Worm (Caenorhabditis elegans) whole organism, L3 larva: Measurements from ENCODE around the gene fbxa-28.

Experiments used
- R02D3.7 ChIP-seq: fragments of 150-350 bp; optimal IDR thresholded peaks from 2 replicates; lab custom pipeline; 2014; ENCODE audit warnings: missing biosample characterization, missing genetic modification characterization
- aly-2 ChIP-seq: fragments of 150-350 bp; optimal IDR thresholded peaks from 2 replicates; lab custom pipeline; 2014; ENCODE audit warnings: missing biosample characterization, missing genetic modification characterization
- ama-1 ChIP-seq: fragments of 150-350 bp; optimal IDR thresholded peaks from 2 replicates; lab custom pipeline; 2018
- ceh-16 ChIP-seq: sonication (generic microtip); optimal IDR thresholded peaks from 2 replicates; lab custom pipeline; 2017; ENCODE audit warnings: missing biosample characterization, missing genetic modification characterization
- ceh-9 ChIP-seq: sonication (generic microtip); optimal IDR thresholded peaks from 2 replicates; lab custom pipeline; 2018; ENCODE audit warnings: missing biosample characterization, missing genetic modification characterization
- daf-12 ChIP-seq: fragments of 150-350 bp; optimal IDR thresholded peaks from 2 replicates; lab custom pipeline; 2014; ENCODE audit warnings: missing biosample characterization, missing genetic modification reagents, missing genetic modification characterization
- egl-27 ChIP-seq: sonication (generic microtip); optimal IDR thresholded peaks from 4 replicates; lab custom pipeline; 2017; ENCODE audit warnings: missing biosample characterization, missing genetic modification reagents, missing genetic modification characterization
- elt-1 ChIP-seq: fragments of 150-350 bp; optimal IDR thresholded peaks from 2 replicates; lab custom pipeline; 2014; ENCODE audit warnings: missing biosample characterization, missing genetic modification characterization
- elt-2 ChIP-seq: sonication (generic microtip); optimal IDR thresholded peaks from 2 replicates; lab custom pipeline; 2016; ENCODE audit warnings: missing genetic modification reagents, mild to moderate bottlenecking, missing genetic modification characterization, missing compliant biosample characterization
- elt-3 ChIP-seq, 3 experiments: fragments of 150-350 bp in 1 of 3; sonication (generic microtip) in 2 of 3; optimal IDR thresholded peaks; 2 replicates in 2 of 3; 4 replicates in 1 of 3; lab custom pipeline; 2014 to 2017; ENCODE audit warnings: missing biosample characterization in 3 of 3, missing genetic modification characterization in 3 of 3
- eor-1 ChIP-seq, 2 experiments: fragments of 150-350 bp; optimal IDR thresholded peaks; 2 replicates each; lab custom pipeline; 2014 to 2018; ENCODE audit warnings: missing biosample characterization in 2 of 2, missing genetic modification characterization in 2 of 2
- fkh-10 ChIP-seq: sonication (generic microtip); optimal IDR thresholded peaks from 2 replicates; lab custom pipeline; 2017; ENCODE audit warnings: missing biosample characterization, missing genetic modification reagents, missing genetic modification characterization
- jun-1 ChIP-seq: fragments of 150-350 bp; optimal IDR thresholded peaks from 2 replicates; lab custom pipeline; 2014; ENCODE audit warnings: missing biosample characterization, missing genetic modification reagents, missing genetic modification characterization
- lin-15B ChIP-seq: fragments of 150-350 bp; optimal IDR thresholded peaks from 2 replicates; lab custom pipeline; 2014; ENCODE audit warnings: missing biosample characterization, missing genetic modification characterization
- lin-39 ChIP-seq: fragments of 150-350 bp; optimal IDR thresholded peaks from 2 replicates; lab custom pipeline; 2018; ENCODE audit warnings: missing biosample characterization, missing genetic modification reagents, missing genetic modification characterization
- lsy-12 ChIP-seq: sonication (generic microtip); optimal IDR thresholded peaks from 2 replicates; lab custom pipeline; 2016; ENCODE audit warnings: mild to moderate bottlenecking, missing genetic modification characterization, missing compliant biosample characterization
- nfya-1 ChIP-seq: sonication (generic microtip); optimal IDR thresholded peaks from 2 replicates; lab custom pipeline; 2017; ENCODE audit warnings: missing genetic modification characterization, mild to moderate bottlenecking, missing compliant biosample characterization, antibody characterized with exemption, moderate library complexity; ENCODE audit not compliant: insufficient read depth
- nhr-11 ChIP-seq: fragments of 150-350 bp; optimal IDR thresholded peaks from 2 replicates; lab custom pipeline; 2014; ENCODE audit warnings: missing biosample characterization, missing genetic modification characterization
- nhr-12 ChIP-seq: fragments of 150-350 bp; optimal IDR thresholded peaks from 2 replicates; lab custom pipeline; 2014; ENCODE audit warnings: missing biosample characterization, missing genetic modification characterization
- nhr-23 ChIP-seq: fragments of 150-350 bp; optimal IDR thresholded peaks from 2 replicates; lab custom pipeline; 2014; ENCODE audit warnings: missing biosample characterization, missing genetic modification reagents, missing genetic modification characterization
- nhr-25 ChIP-seq: sonication (generic microtip); optimal IDR thresholded peaks from 2 replicates; lab custom pipeline; 2017; ENCODE audit warnings: missing biosample characterization, missing genetic modification characterization
- nhr-67 ChIP-seq: fragments of 150-350 bp; optimal IDR thresholded peaks from 2 replicates; lab custom pipeline; 2014; ENCODE audit warnings: missing biosample characterization, missing genetic modification characterization
- nhr-76 ChIP-seq: fragments of 150-350 bp; sonication (generic microtip); optimal IDR thresholded peaks from 5 replicates; lab custom pipeline; 2014; ENCODE audit warnings: missing biosample characterization, missing genetic modification characterization
- nhr-77 ChIP-seq: fragments of 150-350 bp; optimal IDR thresholded peaks from 2 replicates; lab custom pipeline; 2014; ENCODE audit warnings: missing biosample characterization, missing genetic modification characterization
- pha-4 ChIP-seq: fragments of 150-350 bp; optimal IDR thresholded peaks from 2 replicates; lab custom pipeline; 2014; ENCODE audit warnings: missing biosample characterization, missing genetic modification reagents, missing genetic modification characterization
- pqm-1 ChIP-seq: fragments of 150-350 bp; optimal IDR thresholded peaks from 2 replicates; lab custom pipeline; 2017; ENCODE audit warnings: missing biosample characterization, missing genetic modification characterization, inconsistent platforms
- sea-2 ChIP-seq: fragments of 150-350 bp; sonication (generic microtip); optimal IDR thresholded peaks from 4 replicates; lab custom pipeline; 2014; ENCODE audit warnings: missing biosample characterization, missing genetic modification reagents, missing genetic modification characterization
- skn-1 ChIP-seq: fragments of 150-350 bp; optimal IDR thresholded peaks from 2 replicates; lab custom pipeline; 2014; ENCODE audit warnings: missing biosample characterization, missing genetic modification characterization
- tbx-2 ChIP-seq: sonication (generic microtip); optimal IDR thresholded peaks from 2 replicates; lab custom pipeline; 2016; ENCODE audit warnings: mild to moderate bottlenecking, missing genetic modification characterization, missing compliant biosample characterization
- unc-39 ChIP-seq: sonication (generic microtip); optimal IDR thresholded peaks from 4 replicates; lab custom pipeline; 2017; ENCODE audit warnings: missing biosample characterization, missing genetic modification characterization
- unc-62 ChIP-seq: fragments of 150-350 bp; sonication (generic microtip); optimal IDR thresholded peaks from 4 replicates; lab custom pipeline; 2014; ENCODE audit warnings: missing biosample characterization, missing genetic modification reagents, missing genetic modification characterization
- ztf-11 ChIP-seq: fragments of 150-350 bp; optimal IDR thresholded peaks from 2 replicates; lab custom pipeline; 2014; ENCODE audit warnings: missing biosample characterization, missing genetic modification characterization
- ztf-4 ChIP-seq: fragments of 150-350 bp; optimal IDR thresholded peaks from 2 replicates; lab custom pipeline; 2014; ENCODE audit warnings: missing biosample characterization, missing genetic modification characterization

The fbxa-28 gene

ce11 chrIII:1295149-1295716 is 2.5 kb upstream of the fbxa-28 start, which contains the start of gene fbxa-35:
Gene fbxa-35, plus strand, starts transcription at chrIII:1295666.
- no peak for TF ChIP-seq nhr-11 (tag; lab: Kevin White, UChicago)
- TF ChIP-seq unc-62 (GFP tag; lab: Kevin White, UChicago) = no peak
- TF ChIP-seq elt-2 (tag; lab: Kevin White, UChicago) = peak; percentile 63
- no peak for TF ChIP-seq nhr-76 (tag; lab: Kevin White, UChicago)
- TF ChIP-seq ztf-4 (tag; lab: Kevin White, UChicago) = no peak
- peak; percentile 86 for TF ChIP-seq pqm-1
- no peak for TF ChIP-seq ceh-9 (tag; lab: Kevin White, UChicago)
- no peak for TF ChIP-seq egl-27 (tag; lab: Kevin White, UChicago)
- no peak for TF ChIP-seq ztf-11 (tag; lab: Kevin White, UChicago)
- TF ChIP-seq R02D3.7 (tag; lab: Kevin White, UChicago) = no peak
- no peak for TF ChIP-seq elt-1 (tag; lab: Kevin White, UChicago)
- TF ChIP-seq, all 47 proteins: peak for 2

- TF ChIP-seq sea-2 (no peak), nhr-67 (tag; lab: Kevin White, UChicago) (no peak), lin-39 (tag; lab: Kevin White, UChicago) (no peak), skn-1 (tag; lab: Kevin White, UChicago) (no peak), ztf-11 (tag; lab: Kevin White, UChicago) (no peak)
- TF ChIP-seq, all 47 proteins: peak for 0
Observed at ce11 chrIII:1303414-1303813, 5.7 kb downstream of the fbxa-28 start, which contains the start of gene fbxa-75. Gene fbxa-75, plus strand, starts transcription at chrIII:1303714.

DNA sequence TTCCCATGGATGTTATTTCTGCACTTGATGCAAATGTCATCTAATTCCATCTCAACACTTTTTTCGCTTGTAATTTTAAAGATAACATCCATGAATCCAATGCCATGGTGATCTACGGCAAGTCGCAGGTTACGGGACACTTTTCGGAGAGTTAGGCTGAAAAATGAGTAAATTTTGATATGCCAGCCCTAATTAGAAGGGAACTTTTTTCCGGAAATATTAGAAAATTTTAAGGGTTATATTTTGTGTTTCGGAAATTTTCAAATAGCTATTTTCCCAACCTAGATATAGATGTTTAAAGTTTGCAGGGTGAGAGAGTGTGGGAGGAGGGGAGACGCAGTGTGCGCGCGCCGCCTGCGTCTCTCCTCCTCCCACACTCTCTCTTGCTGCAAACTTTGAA is 9.6 kb downstream of the fbxa-28 start:
- no peak for TF ChIP-seq eor-1 (tag; optimal IDR thresholded peaks at IDR 0.05; lab: Kevin White, UChicago)
- no peak for TF ChIP-seq elt-3 (tag; optimal IDR thresholded peaks at IDR 0.05; lab: Kevin White, UChicago)
- no peak for TF ChIP-seq fkh-10 (GFP tag; lab: Kevin White, UChicago)
- no peak for TF ChIP-seq elt-2 (tag; lab: Kevin White, UChicago)
- TF ChIP-seq unc-62 (GFP tag; lab: Kevin White, UChicago) = no peak
- TF ChIP-seq egl-27 (tag; lab: Kevin White, UChicago) = no peak
- no peak for TF ChIP-seq pqm-1
- no peak for TF ChIP-seq R02D3.7 (tag; lab: Kevin White, UChicago)
- TF ChIP-seq nhr-25 (tag; lab: Kevin White, UChicago) = no peak
- TF ChIP-seq nfya-1 (tag; lab: Kevin White, UChicago) = no peak
- TF ChIP-seq lsy-12 = no peak

DNA sequence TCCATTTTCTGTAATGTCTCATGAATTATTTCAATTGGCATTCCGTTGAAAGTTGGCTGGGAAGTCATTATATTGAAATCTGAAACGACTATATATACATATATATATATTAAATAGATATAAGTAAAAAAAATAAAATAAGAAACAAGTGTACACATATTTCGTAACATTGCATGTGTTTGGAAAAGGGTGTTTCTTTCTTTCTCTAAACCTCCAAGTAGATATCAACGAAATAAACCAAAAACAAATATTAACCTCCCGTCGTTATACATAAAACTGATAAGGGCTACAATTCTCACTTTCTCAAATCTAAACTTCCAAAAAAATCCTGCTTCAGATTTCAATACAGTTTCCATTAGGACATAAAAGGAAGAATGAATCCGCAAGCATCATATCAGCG is 10.5 kb downstream of the fbxa-28 start, which contains the start of gene fbxa-79:
fbxa-79 (minus strand) TSS at position 86 of the 400 bp plus-strand sequence.
- no peak for TF ChIP-seq sea-2
- no peak for TF ChIP-seq ceh-9 (tag; lab: Kevin White, UChicago)
- no peak for TF ChIP-seq lin-15B (tag; lab: Kevin White, UChicago)
- peak; percentile 77 for TF ChIP-seq pha-4
- TF ChIP-seq jun-1 (tag; lab: Kevin White, UChicago) = no peak
- TF ChIP-seq nhr-12 (tag; lab: Kevin White, UChicago) = no peak
- no peak for TF ChIP-seq eor-1 (tag; optimal IDR thresholded peaks at IDR 0.05; lab: Kevin White, UChicago)
- no peak for TF ChIP-seq nhr-11 (tag; lab: Kevin White, UChicago)
- TF ChIP-seq nhr-76 (tag; lab: Kevin White, UChicago) = no peak
- no peak for TF ChIP-seq nhr-25 (tag; lab: Kevin White, UChicago)
- no peak for TF ChIP-seq daf-12 (tag; lab: Kevin White, UChicago)
- no peak for TF ChIP-seq unc-62 (GFP tag; lab: Kevin White, UChicago)
- no peak for TF ChIP-seq nfya-1 (tag; lab: Kevin White, UChicago)
- TF ChIP-seq skn-1 (tag; lab: Kevin White, UChicago) = no peak
- no peak for TF ChIP-seq nhr-67 (tag; lab: Kevin White, UChicago)
- TF ChIP-seq nhr-23 (tag; lab: Kevin White, UChicago) = no peak
- no peak for TF ChIP-seq egl-27 (tag; lab: Kevin White, UChicago)
- peak; percentile 67 for TF ChIP-seq elt-2 (tag; lab: Kevin White, UChicago)
- TF ChIP-seq pqm-1 = peak; percentile 67
- no peak for TF ChIP-seq tbx-2 (tag; lab: Kevin White, UChicago)
- no peak for TF ChIP-seq ceh-16 (tag; lab: Kevin White, UChicago)
- TF ChIP-seq elt-3 (tag; optimal IDR thresholded peaks at IDR 0.05; lab: Kevin White, UChicago) = no peak
- TF ChIP-seq ama-1 = no peak
- TF ChIP-seq lin-39 (tag; lab: Kevin White, UChicago) = no peak
- no peak for TF ChIP-seq nhr-77
- TF ChIP-seq unc-39 (tag; lab: Kevin White, UChicago) = no peak
- no peak for TF ChIP-seq aly-2 (tag; lab: Kevin White, UChicago)
